Fruit fly (Drosophila melanogaster) whole organism, embryonic: ENCODE data around the gene Hip14.
A peak's percentile ranks its signal among the peaks of the same experiment; 100 is the strongest.

ENCODE experiments used
- C15 ChIP-seq: fragments of 200-800 bp; sonication (Bioruptor generic); IDR thresholded peaks from 3 replicates; pipeline ENCODE4 v1.3.6; 2022; ENCODE audit warnings: missing biosample characterization, missing genetic modification characterization
- CG10462 ChIP-seq: fragments of 200-800 bp; sonication (Bioruptor generic); optimal IDR thresholded peaks from 2 replicates; lab custom pipeline; 2016; ENCODE audit warnings: missing biosample characterization, missing genetic modification characterization
- CG10959 ChIP-seq: fragments of 200-800 bp; sonication (Bioruptor generic); IDR thresholded peaks from 2 replicates; pipeline ENCODE4 v1.3.6; 2022; ENCODE audit warnings: missing biosample characterization, missing genetic modification characterization
- CG11085 ChIP-seq: fragments of 200-800 bp; sonication (Bioruptor generic); IDR thresholded peaks from 2 replicates; pipeline ENCODE4 v1.3.6; 2022; ENCODE audit warnings: missing biosample characterization, missing genetic modification characterization
- CG11456 ChIP-seq: fragments of 200-800 bp; sonication (Bioruptor generic); IDR thresholded peaks from 3 replicates; pipeline ENCODE4 v1.3.6; 2022; ENCODE audit warnings: missing biosample characterization, missing genetic modification characterization
- CG12299 ChIP-seq: fragments of 200-800 bp; sonication (Bioruptor generic); optimal IDR thresholded peaks from 2 replicates; lab custom pipeline; 2018; ENCODE audit warnings: missing biosample characterization, mild to moderate bottlenecking, missing genetic modification characterization
- CG12391 ChIP-seq: fragments of 200-800 bp; sonication (Bioruptor generic); optimal IDR thresholded peaks from 3 replicates; lab custom pipeline; 2018; ENCODE audit warnings: missing biosample characterization, mild to moderate bottlenecking, missing genetic modification characterization, moderate library complexity
- CG12769 ChIP-seq: fragments of 200-800 bp; sonication (Bioruptor generic); optimal IDR thresholded peaks from 2 replicates; lab custom pipeline; 2019; ENCODE audit warnings: missing biosample characterization, mild to moderate bottlenecking, missing genetic modification characterization, moderate library complexity
- CG13123 ChIP-seq: fragments of 200-800 bp; sonication (Bioruptor generic); optimal IDR thresholded peaks from 2 replicates; lab custom pipeline; 2016; ENCODE audit warnings: missing biosample characterization, missing genetic modification characterization
- CG13624 ChIP-seq: fragments of 200-800 bp; sonication (Bioruptor generic); optimal IDR thresholded peaks from 2 replicates; lab custom pipeline; 2016; ENCODE audit warnings: missing biosample characterization, missing genetic modification characterization
- CG13775 ChIP-seq: fragments of 200-800 bp; sonication (Bioruptor generic); optimal IDR thresholded peaks from 3 replicates; lab custom pipeline; 2017; ENCODE audit warnings: missing biosample characterization, mild to moderate bottlenecking, missing genetic modification characterization
- CG17186 ChIP-seq: fragments of 200-800 bp; sonication (Bioruptor generic); optimal IDR thresholded peaks from 3 replicates; lab custom pipeline; 2017; ENCODE audit warnings: missing biosample characterization, missing genetic modification reagents, missing genetic modification characterization
- CG2116 ChIP-seq: fragments of 200-800 bp; sonication (Bioruptor generic); optimal IDR thresholded peaks from 3 replicates; lab custom pipeline; 2018; ENCODE audit warnings: missing biosample characterization, mild to moderate bottlenecking, missing genetic modification characterization
- CG34376 ChIP-seq: fragments of 200-800 bp; sonication (Bioruptor generic); optimal IDR thresholded peaks from 2 replicates; lab custom pipeline; 2018; ENCODE audit warnings: missing biosample characterization, mild to moderate bottlenecking, missing genetic modification characterization
- CG3838 ChIP-seq: fragments of 200-800 bp; sonication (Bioruptor generic); optimal IDR thresholded peaks from 3 replicates; lab custom pipeline; 2016; ENCODE audit warnings: missing biosample characterization, missing genetic modification characterization
- CG7357 ChIP-seq: fragments of 200-800 bp; sonication (Bioruptor generic); IDR thresholded peaks from 3 replicates; pipeline ENCODE4 v1.3.6; 2022; ENCODE audit warnings: missing biosample characterization, missing genetic modification characterization
- CG8089 ChIP-seq: fragments of 200-800 bp; sonication (Bioruptor generic); optimal IDR thresholded peaks from 3 replicates; lab custom pipeline; 2016; ENCODE audit warnings: missing biosample characterization, missing genetic modification characterization
- Chrac-16 ChIP-seq: fragments of 200-800 bp; sonication (Bioruptor generic); optimal IDR thresholded peaks from 3 replicates; lab custom pipeline; 2016; ENCODE audit warnings: missing biosample characterization, missing genetic modification characterization
- H2.0 ChIP-seq: fragments of 200-800 bp; sonication (Bioruptor generic); IDR thresholded peaks from 2 replicates; pipeline ENCODE4 v1.3.6; 2022; ENCODE audit warnings: missing biosample characterization, missing genetic modification characterization
- Hmx ChIP-seq: fragments of 200-800 bp; sonication (Bioruptor generic); optimal IDR thresholded peaks from 2 replicates; lab custom pipeline; 2016; ENCODE audit warnings: missing biosample characterization, missing genetic modification characterization
- Hr39 ChIP-seq: fragments of >200 bp; optimal IDR thresholded peaks from 2 replicates; lab custom pipeline; 2017
- Lpt ChIP-seq: fragments of >200 bp; optimal IDR thresholded peaks from 2 replicates; lab custom pipeline; 2018; ENCODE audit warnings: missing biosample characterization, missing genetic modification characterization
- Med ChIP-seq: fragments of 200-800 bp; sonication (Bioruptor generic); peaks from one replicate; lab custom pipeline; 2016; ENCODE audit warnings: missing biosample characterization, missing genetic modification characterization, mild to moderate bottlenecking, inconsistent platforms, moderate library complexity
- Myb ChIP-seq: fragments of 200-800 bp; sonication (Bioruptor generic); optimal IDR thresholded peaks from 2 replicates; lab custom pipeline; 2016; ENCODE audit warnings: missing biosample characterization, missing genetic modification characterization
- NfI ChIP-seq: fragments of 200-800 bp; sonication (Bioruptor generic); optimal IDR thresholded peaks from 3 replicates; lab custom pipeline; 2018; ENCODE audit warnings: missing biosample characterization, mild to moderate bottlenecking, missing genetic modification characterization, moderate library complexity
- Ptx1 ChIP-seq: fragments of 200-800 bp; sonication (Bioruptor generic); IDR thresholded peaks from 2 replicates; pipeline ENCODE4 v1.3.6; 2022; ENCODE audit warnings: missing biosample characterization, missing genetic modification characterization
- TFAM ChIP-seq: fragments of 200-800 bp; sonication (Bioruptor generic); optimal IDR thresholded peaks from 2 replicates; lab custom pipeline; 2017; ENCODE audit warnings: missing biosample characterization, missing genetic modification characterization, inconsistent platforms
- Taf1 ChIP-seq: fragments of 200-800 bp; sonication (Bioruptor generic); IDR thresholded peaks from 2 replicates; pipeline ENCODE4 v1.3.6; 2022; ENCODE audit warnings: missing biosample characterization, missing genetic modification characterization
- YL-1 ChIP-seq: fragments of 200-800 bp; sonication (Bioruptor generic); optimal IDR thresholded peaks from 3 replicates; lab custom pipeline; 2017; ENCODE audit warnings: missing biosample characterization, mild to moderate bottlenecking, missing genetic modification characterization
- abd-A ChIP-seq: fragments of 200-800 bp; sonication (Bioruptor generic); optimal IDR thresholded peaks from 3 replicates; lab custom pipeline; 2019; ENCODE audit warnings: missing biosample characterization, mild to moderate bottlenecking, missing genetic modification characterization, moderate library complexity
- bbx ChIP-seq: fragments of 200-800 bp; sonication (Bioruptor generic); IDR thresholded peaks from 2 replicates; pipeline ENCODE4 v1.3.6; 2022; ENCODE audit warnings: missing biosample characterization, missing genetic modification characterization; ENCODE audit not compliant: partially characterized antibody
- bigmax ChIP-seq: fragments of 200-800 bp; sonication (Bioruptor generic); optimal IDR thresholded peaks from 2 replicates; lab custom pipeline; 2018; ENCODE audit warnings: missing biosample characterization, mild to moderate bottlenecking, missing genetic modification characterization
- bsh ChIP-seq, 2 experiments: fragments of 200-800 bp; sonication (Bioruptor generic); optimal IDR thresholded peaks; 2 replicates each; lab custom pipeline; 2017 to 2018; ENCODE audit warnings: mild to moderate bottlenecking in 2 of 2, missing biosample characterization in 2 of 2, missing genetic modification characterization in 2 of 2, moderate library complexity in 1 of 2
- cato ChIP-seq: fragments of 200-800 bp; sonication (Bioruptor generic); optimal IDR thresholded peaks from 2 replicates; lab custom pipeline; 2016; ENCODE audit warnings: missing biosample characterization, missing genetic modification characterization, borderline replicate concordance
- dimm ChIP-seq: fragments of 200-800 bp; sonication (Bioruptor generic); IDR thresholded peaks from 2 replicates; pipeline ENCODE4 v1.3.6; 2022; ENCODE audit warnings: missing biosample characterization, missing genetic modification characterization
- dysf ChIP-seq: fragments of 200-800 bp; sonication (Bioruptor generic); IDR thresholded peaks from 3 replicates; pipeline ENCODE4 v1.3.6; 2022; ENCODE audit warnings: missing biosample characterization, missing genetic modification characterization
- emc ChIP-seq: fragments of 200-800 bp; sonication (Bioruptor generic); optimal IDR thresholded peaks from 2 replicates; lab custom pipeline; 2016; ENCODE audit warnings: missing biosample characterization, missing genetic modification characterization
- fd64A ChIP-seq: fragments of 200-800 bp; sonication (Bioruptor generic); optimal IDR thresholded peaks from 3 replicates; lab custom pipeline; 2018; ENCODE audit warnings: missing biosample characterization, mild to moderate bottlenecking, missing genetic modification characterization
- gsb ChIP-seq: fragments of 200-800 bp; sonication (Bioruptor generic); IDR thresholded peaks from 2 replicates; pipeline ENCODE4 v1.3.6; 2022; ENCODE audit warnings: missing biosample characterization, missing genetic modification characterization
- her ChIP-seq: fragments of 200-800 bp; sonication (Bioruptor generic); optimal IDR thresholded peaks from 2 replicates; lab custom pipeline; 2016; ENCODE audit warnings: missing biosample characterization, missing genetic modification characterization
- jumu ChIP-seq: fragments of 200-800 bp; sonication (Bioruptor generic); optimal IDR thresholded peaks from 3 replicates; lab custom pipeline; 2016; ENCODE audit warnings: missing biosample characterization, missing genetic modification characterization
- maf-S ChIP-seq: fragments of 200-800 bp; sonication (Bioruptor generic); optimal IDR thresholded peaks from 2 replicates; lab custom pipeline; 2016; ENCODE audit warnings: missing biosample characterization, missing genetic modification characterization
- pho ChIP-seq: fragments of 200-800 bp; sonication (Bioruptor generic); optimal IDR thresholded peaks from 2 replicates; lab custom pipeline; 2016; ENCODE audit warnings: missing biosample characterization, missing genetic modification characterization
- rib ChIP-seq: fragments of 200-800 bp; sonication (Bioruptor generic); IDR thresholded peaks from 2 replicates; pipeline ENCODE4 v1.3.6; 2022; ENCODE audit warnings: missing biosample characterization, missing genetic modification characterization
- salm ChIP-seq: fragments of 200-800 bp; sonication (Bioruptor generic); optimal IDR thresholded peaks from 2 replicates; lab custom pipeline; 2018; ENCODE audit warnings: missing biosample characterization, mild to moderate bottlenecking, missing genetic modification characterization
- sens-2 ChIP-seq: fragments of 200-800 bp; sonication (Bioruptor generic); IDR thresholded peaks from 2 replicates; pipeline ENCODE4 v1.3.6; 2022; ENCODE audit warnings: missing biosample characterization, missing genetic modification characterization
- sr ChIP-seq: fragments of 200-800 bp; sonication (Bioruptor generic); IDR thresholded peaks from 3 replicates; pipeline ENCODE4 v1.3.6; 2022; ENCODE audit warnings: missing biosample characterization, missing genetic modification characterization
- tll ChIP-seq, 2 experiments: fragments of 200-800 bp in 1 of 2; fragments of >200 bp in 1 of 2; sonication (Bioruptor generic) in 1 of 2; optimal IDR thresholded peaks; 2 replicates each; lab custom pipeline; 2017 to 2019; ENCODE audit warnings: missing biosample characterization in 2 of 2, missing genetic modification characterization in 2 of 2, mild to moderate bottlenecking in 1 of 2, moderate library complexity in 1 of 2
- tx ChIP-seq: fragments of 200-800 bp; sonication (Bioruptor generic); optimal IDR thresholded peaks from 2 replicates; lab custom pipeline; 2016; ENCODE audit warnings: missing biosample characterization, missing genetic modification characterization
- vfl ChIP-seq: fragments of 200-800 bp; sonication (Bioruptor generic); optimal IDR thresholded peaks from 2 replicates; lab custom pipeline; 2016; ENCODE audit warnings: missing biosample characterization, missing genetic modification characterization
- wor ChIP-seq: fragments of 200-800 bp; sonication (Bioruptor generic); IDR thresholded peaks from 2 replicates; pipeline ENCODE4 v1.3.6; 2022; ENCODE audit warnings: missing biosample characterization, missing genetic modification characterization

Gene Hip14

DNA sequence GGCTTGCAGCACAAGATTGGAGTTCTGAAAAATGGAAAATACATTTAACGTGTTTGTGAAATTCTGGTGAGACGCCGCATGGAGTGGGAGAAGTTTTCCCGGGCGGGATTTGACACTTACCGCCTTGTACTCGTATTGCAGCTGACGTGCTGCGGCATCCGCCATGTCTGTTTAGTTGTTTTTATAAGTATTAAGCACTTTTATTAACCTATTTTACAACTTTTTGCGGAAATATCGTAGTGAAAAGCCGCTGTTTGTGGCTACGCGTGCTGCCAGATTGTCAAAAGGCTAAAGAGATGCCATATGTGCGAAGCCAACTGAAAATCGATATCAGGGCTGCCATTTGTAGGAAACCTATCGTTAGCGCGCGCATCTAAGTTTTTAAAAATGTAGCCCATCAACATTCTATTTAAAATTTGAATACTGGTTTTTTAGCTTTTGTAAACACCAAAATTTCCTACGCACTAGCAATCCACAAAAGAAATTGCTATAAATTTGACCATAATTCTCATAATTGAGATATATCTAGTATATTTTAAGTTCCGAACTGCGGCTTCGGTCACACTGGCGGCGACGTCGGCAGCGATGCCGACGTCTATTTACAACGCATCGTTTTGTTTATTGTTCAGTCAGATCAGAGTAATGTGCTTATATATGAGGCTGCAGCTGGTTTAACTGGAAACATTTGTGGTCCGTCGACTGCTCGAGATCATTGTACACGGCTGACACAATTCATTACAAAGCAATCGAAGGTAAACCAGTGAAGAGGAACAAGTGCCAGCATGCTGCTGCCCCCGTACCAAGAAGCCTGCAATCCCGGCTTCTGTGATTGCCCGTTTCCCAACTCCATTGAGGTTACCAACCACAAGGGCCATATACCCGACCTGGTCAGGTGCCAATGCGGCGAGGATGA is 20.2 kb upstream of the Hip14 start, which contains the start of the genes Brr2 and CG10516 (continued):
- TF ChIP-seq CG7357 (GFP tag; lab: Robert Waterston, UW): no peak
- no peak for TF ChIP-seq CG10959 (GFP tag; lab: Robert Waterston, UW)
- TF ChIP-seq pho (GFP tag; lab: Kevin White, UChicago): no peak
- TF ChIP-seq CG13624 (GFP tag; lab: Kevin White, UChicago): peak; percentile 50
- TF ChIP-seq rib (GFP tag; lab: Robert Waterston, UW): no peak
- TF ChIP-seq CG13775 (GFP tag; lab: Kevin White, UChicago): no peak
- TF ChIP-seq fd64A (GFP tag; lab: Kevin White, UChicago): no peak
- peak; percentile 7 for TF ChIP-seq maf-S (GFP tag; lab: Kevin White, UChicago)
- TF ChIP-seq salm (tag; lab: Kevin White, UChicago): no peak
- no peak for TF ChIP-seq Chrac-16 (GFP tag; lab: Kevin White, UChicago)
- peak; percentile 43 for TF ChIP-seq jumu
- TF ChIP-seq dysf: no peak
- no peak for TF ChIP-seq bbx (GFP tag; lab: Robert Waterston, UW)
- TF ChIP-seq abd-A (tag; lab: Kevin White, UChicago): no peak
- peak in 1 of 2 experiments; percentile 10 for TF ChIP-seq tll (GFP tag; optimal IDR thresholded peaks at IDR 0.05; lab: Kevin White, UChicago)
- peak; percentile 87 for TF ChIP-seq YL-1
- no peak for TF ChIP-seq emc (GFP tag; lab: Kevin White, UChicago)
- TF ChIP-seq sr (GFP tag; lab: Robert Waterston, UW): no peak
- no peak for TF ChIP-seq dimm (GFP tag; lab: Robert Waterston, UW)
- TF ChIP-seq tx (GFP tag; lab: Kevin White, UChicago): no peak
- TF ChIP-seq C15 (GFP tag; lab: Robert Waterston, UW): no peak
- no peak for TF ChIP-seq gsb (GFP tag; lab: Robert Waterston, UW)
- TF ChIP-seq CG10462 (GFP tag; lab: Kevin White, UChicago): no peak
- peak; percentile 58 for TF ChIP-seq CG12391 (tag; lab: Kevin White, UChicago)
- peak; percentile 86 for TF ChIP-seq Med
- TF ChIP-seq Lpt (GFP tag; lab: Kevin White, UChicago): no peak
- no peak for TF ChIP-seq TFAM (GFP tag; lab: Kevin White, UChicago)
- no peak for TF ChIP-seq Hr39 (lab: Kevin White, UChicago)
- TF ChIP-seq bigmax (GFP tag; lab: Kevin White, UChicago): no peak
- TF ChIP-seq NfI (GFP tag; lab: Kevin White, UChicago): no peak
- peak; percentile 27 for TF ChIP-seq her (GFP tag; lab: Kevin White, UChicago)
- TF ChIP-seq Taf1: no peak
- TF ChIP-seq CG12299 (tag; lab: Kevin White, UChicago): no peak
- no peak for TF ChIP-seq Ptx1 (GFP tag; lab: Robert Waterston, UW)
- no peak for TF ChIP-seq CG11456 (GFP tag; lab: Robert Waterston, UW)
- peak; percentile 41 for TF ChIP-seq Myb (GFP tag; lab: Kevin White, UChicago)
- peak; percentile 78 for TF ChIP-seq CG2116 (GFP tag; lab: Kevin White, UChicago)
- no peak for TF ChIP-seq vfl
- no peak for TF ChIP-seq sens-2 (GFP tag; lab: Robert Waterston, UW)
- no peak for TF ChIP-seq CG11085 (GFP tag; lab: Robert Waterston, UW)
- no peak for TF ChIP-seq CG34376 (GFP tag; lab: Kevin White, UChicago)
- TF ChIP-seq Hmx (GFP tag; lab: Kevin White, UChicago): no peak
- TF ChIP-seq wor: no peak
- no peak for TF ChIP-seq bsh (GFP tag; optimal IDR thresholded peaks at IDR 0.05; lab: Kevin White, UChicago)
- TF ChIP-seq cato (GFP tag; lab: Kevin White, UChicago): no peak
- no peak for TF ChIP-seq CG12769 (tag; lab: Kevin White, UChicago)
- peak; percentile 81 for TF ChIP-seq CG17186 (GFP tag; lab: Kevin White, UChicago)
- TF ChIP-seq CG8089: no peak
- TF ChIP-seq CG3838 (GFP tag; lab: Kevin White, UChicago): no peak
- TF ChIP-seq CG13123 (GFP tag; lab: Kevin White, UChicago): no peak
- TF ChIP-seq H2.0: no peak
